Worm (Caenorhabditis elegans) whole organism, L2 larva: ENCODE results near the gene aqp-2.

Experiments
- F13H6.1 ChIP-seq: sonication (generic microtip); optimal IDR thresholded peaks from 2 replicates; lab custom pipeline; 2016; ENCODE audit warnings: missing genetic modification characterization, missing compliant biosample characterization
- aly-2 ChIP-seq: fragments of 150-350 bp; optimal IDR thresholded peaks from 2 replicates; lab custom pipeline; 2014; ENCODE audit warnings: missing biosample characterization, missing genetic modification characterization
- ama-1 ChIP-seq: fragments of 150-350 bp; optimal IDR thresholded peaks from 2 replicates; lab custom pipeline; 2018; ENCODE audit warnings: inconsistent platforms
- ceh-82 ChIP-seq: fragments of 150-350 bp; optimal IDR thresholded peaks from 2 replicates; lab custom pipeline; 2014; ENCODE audit warnings: missing biosample characterization, missing genetic modification characterization
- elt-3 ChIP-seq: sonication (generic microtip); optimal IDR thresholded peaks from 2 replicates; lab custom pipeline; 2017; ENCODE audit warnings: missing biosample characterization, missing genetic modification characterization
- lin-11 ChIP-seq: fragments of 150-350 bp; sonication (generic microtip); optimal IDR thresholded peaks from 2 replicates; lab custom pipeline; 2014; ENCODE audit warnings: missing biosample characterization, missing genetic modification characterization, inconsistent platforms, mixed read lengths
- lin-39 ChIP-seq: fragments of 150-350 bp; optimal IDR thresholded peaks from 2 replicates; lab custom pipeline; 2014; ENCODE audit warnings: missing biosample characterization, missing genetic modification reagents, missing genetic modification characterization
- lsy-2 ChIP-seq, 2 experiments: fragments of 150-350 bp in 1 of 2; sonication (generic microtip) in 1 of 2; optimal IDR thresholded peaks; 2 replicates each; lab custom pipeline; 2014 to 2017; ENCODE audit warnings: missing biosample characterization in 2 of 2, missing genetic modification characterization in 2 of 2
- nhr-23 ChIP-seq: fragments of 150-350 bp; optimal IDR thresholded peaks from 2 replicates; lab custom pipeline; 2014; ENCODE audit warnings: missing biosample characterization, missing genetic modification reagents, missing genetic modification characterization
- nhr-25 ChIP-seq: fragments of 150-350 bp; sonication (generic microtip); optimal IDR thresholded peaks from 3 replicates; lab custom pipeline; 2014; ENCODE audit warnings: missing biosample characterization, missing genetic modification characterization
- snpc-4 ChIP-seq: fragments of 150-350 bp; optimal IDR thresholded peaks from 2 replicates; lab custom pipeline; 2014; ENCODE audit warnings: missing biosample characterization, missing genetic modification characterization
- ztf-4 ChIP-seq: fragments of 150-350 bp; optimal IDR thresholded peaks from 2 replicates; lab custom pipeline; 2014; ENCODE audit warnings: missing biosample characterization, missing genetic modification characterization

- no peak for TF ChIP-seq snpc-4 (tag; lab: Kevin White, UChicago)
- TF ChIP-seq ztf-4 (tag; lab: Kevin White, UChicago), result no peak
- no peak for TF ChIP-seq elt-3 (tag; lab: Kevin White, UChicago)
- TF ChIP-seq F13H6.1, result no peak
- TF ChIP-seq nhr-23 (tag; lab: Kevin White, UChicago), result no peak
- TF ChIP-seq nhr-25 (tag; lab: Kevin White, UChicago), result no peak
- no peak for TF ChIP-seq lsy-2 (tag; optimal IDR thresholded peaks at IDR 0.05; lab: Kevin White, UChicago)
- TF ChIP-seq lin-39 (tag; lab: Kevin White, UChicago), result no peak
- no peak for TF ChIP-seq ama-1 (lab: Kevin White, UChicago)
- no peak for TF ChIP-seq ceh-82 (tag; lab: Kevin White, UChicago)
- no peak for TF ChIP-seq aly-2 (tag; lab: Kevin White, UChicago)
- no peak for TF ChIP-seq lin-11
Observed at ce11 chrII:9272942-9273341, 11.2 kb upstream of the aqp-2 start, which contains the start of gene C01G6.4.
